Fruit fly (Drosophila melanogaster): ENCODE data around the gene CG31787.

CG31787 gene

dm6 chr2L:18275663-18276062 is 9.9 kb downstream of the CG31787 start, which contains the start of gene CG42750 (continued):
- TF ChIP-seq gce (GFP tag; IDR thresholded peaks at IDR 0.05), result no peak
- TF ChIP-seq CG8944 (GFP tag; optimal IDR thresholded peaks at IDR 0.05), result no peak
- TF ChIP-seq Atf-2 (GFP tag; optimal IDR thresholded peaks at IDR 0.05), result no peak
- TF ChIP-seq Bgb (GFP tag; IDR thresholded peaks at IDR 0.05; ENCODE audit: partially characterized antibody), result peak; percentile 22; the same call in 1 of the 2 replicates
- no peak for TF ChIP-seq cato (GFP tag; optimal IDR thresholded peaks at IDR 0.05; ENCODE audit: borderline replicate concordance)
- 0 out of 2 replicates have a peak, but pooled peaks have one; percentile 11 for TF ChIP-seq Adf1 (GFP tag; IDR thresholded peaks at IDR 0.05)
- no peak for TF ChIP-seq D19A (tag; optimal IDR thresholded peaks at IDR 0.05)
- no peak for TF ChIP-seq CG2875 (GFP tag; optimal IDR thresholded peaks at IDR 0.05)
- TF ChIP-seq org-1 (GFP tag; optimal IDR thresholded peaks at IDR 0.05), result no peak
- no peak for TF ChIP-seq zfh2 (GFP tag; optimal IDR thresholded peaks at IDR 0.05)
- peak; percentile 77 for TF ChIP-seq Ets65A (GFP tag)
- TF ChIP-seq CG4328 (GFP tag; optimal IDR thresholded peaks at IDR 0.05), result no peak
- no peak for TF ChIP-seq CG2202 (tag; optimal IDR thresholded peaks at IDR 0.05)
- no peak for TF ChIP-seq Nf-YC (tag; optimal IDR thresholded peaks at IDR 0.05)
- TF ChIP-seq CG13894 (tag; optimal IDR thresholded peaks at IDR 0.05), result peak; percentile 73
- TF ChIP-seq CG3407 (GFP tag; optimal IDR thresholded peaks at IDR 0.05), result no peak
- peak; percentile 21 for TF ChIP-seq CG18599 (GFP tag; optimal IDR thresholded peaks at IDR 0.05)
- peak; percentile 37 for TF ChIP-seq abd-A (tag; optimal IDR thresholded peaks at IDR 0.05)
- TF ChIP-seq Trl (optimal IDR thresholded peaks at IDR 0.05), result peak; percentile 27 to 50
- no peak for TF ChIP-seq Trl (GFP tag; optimal IDR thresholded peaks at IDR 0.05)
- TF ChIP-seq CG5180 (GFP tag; optimal IDR thresholded peaks at IDR 0.05), result peak; percentile 34

- TF ChIP-seq lab (GFP tag; optimal IDR thresholded peaks at IDR 0.05) (peak; percentile 54), CG10654 (GFP tag; optimal IDR thresholded peaks at IDR 0.05) (no peak), CG8290 (GFP tag; optimal IDR thresholded peaks at IDR 0.05) (no peak), CG8290 (tag; optimal IDR thresholded peaks at IDR 0.05) (no peak), Taf1 (GFP tag; IDR thresholded peaks at IDR 0.05) (no peak), CG7839 (tag; optimal IDR thresholded peaks at IDR 0.05) (peak; percentile 25), NfI (GFP tag; optimal IDR thresholded peaks at IDR 0.05) (peak; percentile 13), gem (tag; optimal IDR thresholded peaks at IDR 0.05) (peak; percentile 44), CG2202 (tag; optimal IDR thresholded peaks at IDR 0.05) (no peak), CG10959 (GFP tag; IDR thresholded peaks at IDR 0.05) (no peak), CG9932 (GFP tag; IDR thresholded peaks at IDR 0.05) (0 out of 2 replicates have a peak, but pooled peaks have one; percentile 41), Eip74EF (GFP tag; optimal IDR thresholded peaks at IDR 0.05) (no peak), Ptx1 (GFP tag; IDR thresholded peaks at IDR 0.05) (0 out of 2 replicates have a peak, but pooled peaks have one; percentile 9), CG9215 (GFP tag; IDR thresholded peaks at IDR 0.05) (peak; percentile 13; the same call in 1 of the 2 replicates), org-1 (GFP tag; optimal IDR thresholded peaks at IDR 0.05) (no peak), wek (GFP tag; optimal IDR thresholded peaks at IDR 0.05) (no peak), Ada2b (GFP tag; IDR thresholded peaks at IDR 0.05) (peak; percentile 30; the same call in 1 of the 2 replicates), CG15514 (GFP tag; optimal IDR thresholded peaks at IDR 0.05) (peak; percentile 10), CoRest (tag; optimal IDR thresholded peaks at IDR 0.05) (no peak), sug (tag; optimal IDR thresholded peaks at IDR 0.05) (no peak), twi (tag; optimal IDR thresholded peaks at IDR 0.05) (no peak), HLH3B (GFP tag; IDR thresholded peaks at IDR 0.05) (0 out of 2 replicates have a peak, but pooled peaks have one; percentile 10), Hand (GFP tag; optimal IDR thresholded peaks at IDR 0.05) (peak; percentile 45), Sox102F (GFP tag; optimal IDR thresholded peaks at IDR 0.05) (peak; percentile 10), CG10267 (tag; optimal IDR thresholded peaks at IDR 0.05) (no peak), CG2120 (GFP tag; optimal IDR thresholded peaks at IDR 0.05) (peak; percentile 45), Oaz (GFP tag; IDR thresholded peaks at IDR 0.05) (0 out of 2 replicates have a peak, but pooled peaks have one; percentile 34), sob (GFP tag; IDR thresholded peaks at IDR 0.05) (peak; percentile 54), CG11085 (GFP tag; IDR thresholded peaks at IDR 0.05) (0 out of 2 replicates have a peak, but pooled peaks have one; percentile 10), Hmr (GFP tag; optimal IDR thresholded peaks at IDR 0.05) (peak; percentile 48), CG3281 (GFP tag; optimal IDR thresholded peaks at IDR 0.05) (peak; percentile 26)
Measured at dm6 chr2L:18267815-18268214, 17.7 kb downstream of the CG31787 start.

All from whole organism, embryonic.